Worm (Caenorhabditis elegans) whole organism, L1 larva: ENCODE results near the gene T16G1.18.
A peak's percentile ranks its signal among the peaks of the same experiment; 100 is the strongest.

Experiments
- C34B4.2 ChIP-seq: sonication (generic microtip); optimal IDR thresholded peaks from 2 replicates; lab custom pipeline; 2017; ENCODE audit warnings: mild to moderate bottlenecking, missing genetic modification characterization, missing compliant biosample characterization
- F16B12.6 ChIP-seq: fragments of 150-350 bp; optimal IDR thresholded peaks from 2 replicates; lab custom pipeline; 2014; ENCODE audit warnings: missing biosample characterization, missing genetic modification characterization
- Y116A8C.19 ChIP-seq: sonication (generic microtip); optimal IDR thresholded peaks from 2 replicates; lab custom pipeline; 2016; ENCODE audit warnings: missing compliant biosample characterization, missing genetic modification characterization, borderline replicate concordance
- blmp-1 ChIP-seq: fragments of 150-350 bp; optimal IDR thresholded peaks from 2 replicates; lab custom pipeline; 2014; ENCODE audit warnings: missing biosample characterization, missing genetic modification characterization
- ceh-90 ChIP-seq: sonication (generic microtip); optimal IDR thresholded peaks from 2 replicates; lab custom pipeline; 2016; ENCODE audit warnings: missing genetic modification characterization, missing compliant biosample characterization
- dsc-1 ChIP-seq: sonication (generic microtip); optimal IDR thresholded peaks from 2 replicates; lab custom pipeline; 2016; ENCODE audit warnings: mild to moderate bottlenecking, missing genetic modification characterization, missing compliant biosample characterization
- efl-1 ChIP-seq, 4 experiments: fragments of 150-350 bp; optimal IDR thresholded peaks in 3 of 4; peaks in 1 of 4; 1 replicate in 1 of 4; 2 replicates in 3 of 4; lab custom pipeline; 2014; ENCODE audit warnings: missing biosample characterization in 2 of 4, missing genetic modification characterization in 2 of 4, missing genetic modification reagents in 2 of 4
- efl-3 ChIP-seq: fragments of 200-800 bp; sonication (Bioruptor generic); optimal IDR thresholded peaks from 2 replicates; lab custom pipeline; 2018; ENCODE audit warnings: mild to moderate bottlenecking, missing genetic modification characterization, missing compliant biosample characterization
- egl-27 ChIP-seq, 2 experiments: fragments of 150-350 bp in 1 of 2; sonication (generic microtip); optimal IDR thresholded peaks; 3 replicates each; lab custom pipeline; 2017 to 2018; ENCODE audit warnings: missing biosample characterization in 2 of 2, missing genetic modification characterization in 2 of 2, missing genetic modification reagents in 2 of 2
- elt-3 ChIP-seq, 6 experiments: fragments of 150-350 bp in 1 of 6; sonication (generic microtip); optimal IDR thresholded peaks; 2 replicates each; lab custom pipeline; 2017 to 2018; ENCODE audit warnings: missing biosample characterization in 6 of 6, missing genetic modification characterization in 6 of 6, inconsistent platforms in 1 of 6
- ets-5 ChIP-seq: fragments of 200-800 bp; sonication (Bioruptor generic); IDR thresholded peaks from 2 replicates; pipeline ENCODE4 v1.3.6; 2022; ENCODE audit warnings: missing genetic modification characterization, missing compliant biosample characterization
- fkh-8 ChIP-seq: sonication (generic microtip); optimal IDR thresholded peaks from 2 replicates; lab custom pipeline; 2016; ENCODE audit warnings: mild to moderate bottlenecking, missing genetic modification characterization, missing compliant biosample characterization
- fos-1 ChIP-seq: fragments of 150-350 bp; optimal IDR thresholded peaks from 2 replicates; lab custom pipeline; 2014; ENCODE audit warnings: missing biosample characterization, missing genetic modification characterization
- hlh-4 ChIP-seq: sonication (generic microtip); optimal IDR thresholded peaks from 2 replicates; lab custom pipeline; 2016; ENCODE audit warnings: mild to moderate bottlenecking, missing genetic modification characterization, missing compliant biosample characterization
- irx-1 ChIP-seq: sonication (generic microtip); optimal IDR thresholded peaks from 2 replicates; lab custom pipeline; 2016; ENCODE audit warnings: missing genetic modification characterization, missing compliant biosample characterization
- jun-1 ChIP-seq: fragments of 150-350 bp; optimal IDR thresholded peaks from 2 replicates; lab custom pipeline; 2014; ENCODE audit warnings: missing biosample characterization, missing genetic modification reagents, missing genetic modification characterization
- lin-14 ChIP-seq: fragments of 200-800 bp; sonication (Bioruptor generic); optimal IDR thresholded peaks from 2 replicates; lab custom pipeline; 2018; ENCODE audit warnings: mild to moderate bottlenecking, missing genetic modification characterization, moderate library complexity, missing compliant biosample characterization
- lsy-2 ChIP-seq, 2 experiments: fragments of 150-350 bp; optimal IDR thresholded peaks; 2 replicates each; lab custom pipeline; 2014; ENCODE audit warnings: missing biosample characterization in 2 of 2, missing genetic modification characterization in 2 of 2
- mab-9 ChIP-seq: fragments of 200-800 bp; sonication (Bioruptor generic); IDR thresholded peaks from 2 replicates; pipeline ENCODE4 v1.3.6; 2022; ENCODE audit warnings: missing genetic modification reagents, missing genetic modification characterization, missing compliant biosample characterization
- mdl-1 ChIP-seq, 2 experiments: fragments of 150-350 bp; optimal IDR thresholded peaks; 2 replicates each; lab custom pipeline; 2014 to 2017; ENCODE audit warnings: missing biosample characterization in 2 of 2, missing genetic modification characterization in 2 of 2, inconsistent platforms in 1 of 2
- mef-2 ChIP-seq: fragments of 150-350 bp; optimal IDR thresholded peaks from 2 replicates; lab custom pipeline; 2014; ENCODE audit warnings: missing biosample characterization, missing genetic modification characterization
- nhr-12 ChIP-seq: sonication (generic microtip); optimal IDR thresholded peaks from 2 replicates; lab custom pipeline; 2017; ENCODE audit warnings: missing biosample characterization, missing genetic modification characterization
- nhr-19 ChIP-seq: fragments of 200-800 bp; sonication (Bioruptor generic); conservative IDR thresholded peaks from 2 replicates; pipeline ENCODE4 v1.3.6; 2022; ENCODE audit warnings: missing genetic modification characterization, missing compliant biosample characterization
- nhr-28 ChIP-seq: fragments of 150-350 bp; optimal IDR thresholded peaks from 2 replicates; lab custom pipeline; 2014; ENCODE audit warnings: missing biosample characterization, missing genetic modification characterization
- nhr-47 ChIP-seq: sonication (generic microtip); optimal IDR thresholded peaks from 2 replicates; lab custom pipeline; 2016; ENCODE audit warnings: mild to moderate bottlenecking, missing genetic modification characterization, moderate library complexity, missing compliant biosample characterization
- nhr-71 ChIP-seq: sonication (generic microtip); optimal IDR thresholded peaks from 2 replicates; lab custom pipeline; 2016; ENCODE audit warnings: mild to moderate bottlenecking, missing genetic modification characterization, moderate library complexity, missing compliant biosample characterization
- nhr-77 ChIP-seq: fragments of 150-350 bp; optimal IDR thresholded peaks from 2 replicates; lab custom pipeline; 2014; ENCODE audit warnings: missing biosample characterization, missing genetic modification characterization
- nhr-84 ChIP-seq: sonication (generic microtip); optimal IDR thresholded peaks from 2 replicates; lab custom pipeline; 2017; ENCODE audit warnings: missing biosample characterization, missing genetic modification characterization
- pqm-1 ChIP-seq: sonication (generic microtip); optimal IDR thresholded peaks from 3 replicates; lab custom pipeline; 2017; ENCODE audit warnings: missing biosample characterization, missing genetic modification characterization
- snu-23 ChIP-seq: sonication (generic microtip); optimal IDR thresholded peaks from 2 replicates; lab custom pipeline; 2016; ENCODE audit warnings: missing genetic modification characterization, missing compliant biosample characterization
- sptf-1 ChIP-seq: fragments of 150-350 bp; optimal IDR thresholded peaks from 2 replicates; lab custom pipeline; 2014; ENCODE audit warnings: missing biosample characterization, missing genetic modification characterization
- tbx-2 ChIP-seq: sonication (generic microtip); optimal IDR thresholded peaks from 2 replicates; lab custom pipeline; 2016; ENCODE audit warnings: missing genetic modification characterization, missing compliant biosample characterization
- unc-62 ChIP-seq: fragments of 150-350 bp; optimal IDR thresholded peaks from 2 replicates; lab custom pipeline; 2014; ENCODE audit warnings: missing biosample characterization, missing genetic modification reagents, missing genetic modification characterization
- xbp-1 ChIP-seq: sonication (generic microtip); optimal IDR thresholded peaks from 2 replicates; lab custom pipeline; 2016; ENCODE audit warnings: missing genetic modification characterization, missing compliant biosample characterization
- zag-1 ChIP-seq: fragments of 150-350 bp; optimal IDR thresholded peaks from 2 replicates; lab custom pipeline; 2014; ENCODE audit warnings: missing biosample characterization, missing genetic modification characterization
- zip-4 ChIP-seq: fragments of 200-800 bp; sonication (Bioruptor generic); optimal IDR thresholded peaks from 2 replicates; lab custom pipeline; 2018; ENCODE audit warnings: mild to moderate bottlenecking, missing genetic modification characterization, moderate library complexity, missing compliant biosample characterization

The T16G1.18 gene

ce11 chrV:12952287-12952686 lies 1.2 kb downstream of the T16G1.18 start, which contains the start of gene pqn-68 (continued):
- TF ChIP-seq nhr-47 (peak; percentile 15), C34B4.2 (tag; lab: Kevin White, UChicago) (no peak), lin-14 (GFP tag; lab: Kevin White, UChicago) (peak; percentile 32), zag-1 (tag; lab: Kevin White, UChicago) (no peak), efl-3 (GFP tag; lab: Kevin White, UChicago) (no peak), xbp-1 (peak; percentile 33), fos-1 (tag; lab: Kevin White, UChicago) (no peak), nhr-71 (tag; lab: Kevin White, UChicago) (peak; percentile 30), Y116A8C.19 (tag; lab: Kevin White, UChicago) (no peak), mef-2 (tag; lab: Kevin White, UChicago) (no peak), zip-4 (GFP tag; lab: Kevin White, UChicago) (no peak), ceh-90 (tag; lab: Kevin White, UChicago) (no peak), sptf-1 (no peak), nhr-12 (tag; lab: Kevin White, UChicago) (no peak), snu-23 (GFP tag; lab: Kevin White, UChicago) (peak; percentile 43)

- TF ChIP-seq nhr-71 (tag; lab: Kevin White, UChicago) (no peak), unc-62 (GFP tag; lab: Kevin White, UChicago) (no peak), elt-3 (tag; optimal IDR thresholded peaks at IDR 0.05; lab: Kevin White, UChicago) (no peak), tbx-2 (tag; lab: Kevin White, UChicago) (no peak), irx-1 (tag; lab: Kevin White, UChicago) (no peak), hlh-4 (tag; lab: Kevin White, UChicago) (no peak), lsy-2 (tag; optimal IDR thresholded peaks at IDR 0.05; lab: Kevin White, UChicago) (no peak), jun-1 (tag; lab: Kevin White, UChicago) (no peak), xbp-1 (no peak), mdl-1 (tag; optimal IDR thresholded peaks at IDR 0.05; lab: Kevin White, UChicago) (no peak), dsc-1 (tag; lab: Kevin White, UChicago) (no peak), nhr-47 (no peak), efl-1 (optimal IDR thresholded peaks at IDR 0.05; lab: Kevin White, UChicago) (no peak), efl-1 (GFP tag; optimal IDR thresholded peaks at IDR 0.05 in 1 of 2; lab: Kevin White, UChicago) (no peak), ets-5 (GFP tag; lab: Robert Waterston, UW) (no peak), fkh-8 (tag; lab: Kevin White, UChicago) (no peak), egl-27 (tag; optimal IDR thresholded peaks at IDR 0.05; lab: Kevin White, UChicago) (no peak), nhr-84 (tag; lab: Kevin White, UChicago) (no peak), nhr-77 (tag; lab: Kevin White, UChicago) (no peak)
Measured at ce11 chrV:12953702-12954101, 2.6 kb downstream of the T16G1.18 start, which contains the start of gene eif-3.K. TSS of gene eif-3.K (plus strand) at chrV:12954002.

- TF ChIP-seq xbp-1: no peak
- no peak for TF ChIP-seq mab-9 (GFP tag; lab: Robert Waterston, UW)
- TF ChIP-seq efl-1 (optimal IDR thresholded peaks at IDR 0.05; lab: Kevin White, UChicago): no peak
- peak in 1 of 2 experiments; percentile 69 for TF ChIP-seq efl-1 (GFP tag; optimal IDR thresholded peaks at IDR 0.05 in 1 of 2; lab: Kevin White, UChicago)
- no peak for TF ChIP-seq nhr-19
- no peak for TF ChIP-seq F16B12.6 (tag; lab: Kevin White, UChicago)
- no peak for TF ChIP-seq nhr-28 (tag; lab: Kevin White, UChicago)
- no peak for TF ChIP-seq Y116A8C.19 (tag; lab: Kevin White, UChicago)
- TF ChIP-seq, all 84 proteins: peak for 1
Measured at ce11 chrV:12954261-12954660, 3.2 kb downstream of the T16G1.18 start.

ce11 chrV:12961085-12961560 lies 10.0 kb downstream of the T16G1.18 start, which contains the start of gene mpst-7:
TSS of gene mpst-7 (minus strand) at chrV:12961135.
- peak; percentile 83 for TF ChIP-seq blmp-1 (tag; lab: Kevin White, UChicago)
- no peak for TF ChIP-seq pqm-1
- TF ChIP-seq efl-1 (optimal IDR thresholded peaks at IDR 0.05; lab: Kevin White, UChicago): no peak
- TF ChIP-seq efl-1 (GFP tag; optimal IDR thresholded peaks at IDR 0.05 in 1 of 2; lab: Kevin White, UChicago): peak in 1 of 2 experiments; percentile 65
- TF ChIP-seq lin-14 (GFP tag; lab: Kevin White, UChicago): peak; percentile 80
- TF ChIP-seq, all 84 proteins: peak for 3
